Worm (Caenorhabditis elegans): ENCODE measurements around the gene F27E5.8.

Gene F27E5.8

DNA sequence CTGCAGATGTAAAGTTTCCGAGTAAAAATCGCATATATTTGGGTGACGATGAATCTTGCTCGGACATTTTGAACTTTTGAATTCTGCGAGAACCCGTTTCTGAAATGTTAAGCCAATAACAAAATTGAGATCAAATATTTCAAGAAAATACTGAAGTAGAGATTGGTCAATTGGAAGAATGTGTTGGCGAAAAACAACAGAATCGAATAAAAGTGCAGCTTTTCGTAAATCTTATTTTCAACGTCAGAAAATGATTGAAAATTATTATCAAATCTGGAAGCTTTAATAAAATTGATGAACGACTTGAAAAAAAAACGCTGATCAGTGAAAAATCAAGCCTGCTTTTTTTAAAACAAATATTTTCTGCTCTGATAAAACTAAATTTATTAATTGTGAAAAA is at the start of gene F27E5.8:
F27E5.8 (minus strand) TSS at position 101 of the 400 bp plus-strand sequence.
- TF ChIP-seq cog-1 (tag; optimal IDR thresholded peaks at IDR 0.05) (no peak), ztf-29 (GFP tag; IDR thresholded peaks at IDR 0.05) (no peak), ztf-23 (GFP tag; IDR thresholded peaks at IDR 0.05) (no peak), tab-1 (GFP tag; IDR thresholded peaks at IDR 0.05) (no peak), klf-2 (GFP tag; conservative IDR thresholded peaks at IDR 0.05) (no peak), flt-1 (GFP tag; IDR thresholded peaks at IDR 0.05) (no peak), T22C8.4 (GFP tag; IDR thresholded peaks at IDR 0.05) (no peak), ref-1 (GFP tag; conservative IDR thresholded peaks at IDR 0.05) (no peak), med-1 (GFP tag; optimal IDR thresholded peaks at IDR 0.05; ENCODE audit: insufficient read depth) (no peak)

DNA sequence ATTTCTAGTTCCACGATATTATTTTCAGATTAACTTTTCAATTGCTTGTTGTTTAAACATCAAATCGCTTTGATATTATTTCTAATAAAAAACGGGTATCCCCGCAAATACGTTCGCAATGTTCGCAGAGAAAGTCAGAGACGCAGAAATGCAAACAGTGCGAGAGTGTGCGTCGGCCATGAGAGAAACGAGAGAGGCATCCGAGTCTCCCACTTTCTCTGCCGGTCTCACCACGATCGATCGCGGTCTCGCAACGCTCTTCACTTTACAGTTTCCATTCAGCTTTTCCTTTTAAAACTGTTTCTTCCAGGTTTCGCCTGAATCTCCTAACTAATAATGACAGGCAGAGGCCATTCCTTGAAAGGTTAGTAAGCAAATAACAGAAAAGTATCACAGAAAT is 47.0 kb upstream of the F27E5.8 start, which contains the start of gene F33H1.4:
F33H1.4 (plus strand) TSS at position 311 of the 400 bp plus-strand sequence.
- TF ChIP-seq ztf-29 (GFP tag; IDR thresholded peaks at IDR 0.05), result no peak
- peak; percentile 37; the same call in 1 of the 2 replicates for TF ChIP-seq T22C8.4 (GFP tag; IDR thresholded peaks at IDR 0.05)

DNA sequence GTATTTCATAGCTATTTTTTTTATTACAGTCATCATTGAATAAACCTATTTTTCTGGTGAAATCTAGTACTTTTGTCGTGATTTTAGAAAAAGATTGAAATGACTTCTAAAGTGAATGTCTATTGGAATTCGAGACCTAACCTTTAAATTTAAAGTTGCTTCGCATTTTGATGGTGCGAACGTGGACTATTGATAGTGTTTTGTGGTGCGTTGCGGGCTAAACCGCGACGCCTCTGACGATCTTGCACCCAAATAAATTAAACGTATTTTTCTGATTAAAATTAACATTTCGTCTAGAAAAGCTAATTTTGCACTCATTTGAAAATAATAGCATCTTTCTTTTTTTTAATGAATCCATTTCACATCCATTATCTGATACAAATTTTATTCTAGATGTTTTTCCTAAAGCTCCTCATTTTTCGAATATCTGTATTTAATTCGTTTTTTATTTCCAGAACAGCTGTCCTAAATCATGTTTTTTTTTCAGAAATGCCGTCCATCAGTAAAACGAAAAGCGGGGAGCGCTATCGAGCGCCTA is 45.2 kb upstream of the F27E5.8 start, which contains the start of gene wbp-11:
wbp-11 (plus strand) TSS at position 488 of the 538 bp plus-strand sequence.
- TF ChIP-seq ztf-29 (GFP tag; IDR thresholded peaks at IDR 0.05) (no peak), tab-1 (GFP tag; IDR thresholded peaks at IDR 0.05) (no peak), ztf-23 (GFP tag; IDR thresholded peaks at IDR 0.05) (no peak), med-1 (GFP tag; optimal IDR thresholded peaks at IDR 0.05; ENCODE audit: insufficient read depth) (no peak), flt-1 (GFP tag; IDR thresholded peaks at IDR 0.05) (no peak), klf-2 (GFP tag; conservative IDR thresholded peaks at IDR 0.05) (no peak), cog-1 (tag; optimal IDR thresholded peaks at IDR 0.05) (no peak), ref-1 (GFP tag; conservative IDR thresholded peaks at IDR 0.05) (no peak), T22C8.4 (GFP tag; IDR thresholded peaks at IDR 0.05) (no peak)

DNA sequence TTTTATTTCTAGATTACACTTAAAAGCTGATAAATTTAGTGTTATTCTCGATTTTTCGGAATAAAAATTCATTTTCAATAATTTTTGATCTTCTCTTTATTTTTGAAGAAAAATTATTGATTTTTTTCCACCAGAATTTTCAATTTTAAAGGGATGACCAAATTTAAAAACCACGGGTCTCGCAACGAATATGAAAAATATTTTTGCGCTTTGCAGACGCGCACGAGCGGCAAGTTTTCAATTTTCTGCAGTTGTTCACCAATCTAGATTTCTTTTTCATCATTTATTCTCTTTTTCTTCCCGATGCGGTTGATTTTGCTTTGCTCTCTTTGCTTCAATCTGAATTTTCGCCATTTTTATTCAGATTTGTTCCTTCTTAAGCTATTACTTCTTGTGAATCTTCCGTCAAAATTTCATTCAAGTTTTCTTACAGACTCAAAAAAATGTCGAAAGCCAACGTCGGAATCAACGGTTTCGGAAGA is 43.6 kb upstream of the F27E5.8 start, which contains the start of gene gpd-4:
gpd-4 (plus strand) TSS at position 432 of the 482 bp plus-strand sequence.
- 0 out of 2 replicates have a peak, but pooled peaks have one; percentile 17 for TF ChIP-seq T22C8.4 (GFP tag; IDR thresholded peaks at IDR 0.05)
- no peak for TF ChIP-seq ztf-29 (GFP tag; IDR thresholded peaks at IDR 0.05)

DNA sequence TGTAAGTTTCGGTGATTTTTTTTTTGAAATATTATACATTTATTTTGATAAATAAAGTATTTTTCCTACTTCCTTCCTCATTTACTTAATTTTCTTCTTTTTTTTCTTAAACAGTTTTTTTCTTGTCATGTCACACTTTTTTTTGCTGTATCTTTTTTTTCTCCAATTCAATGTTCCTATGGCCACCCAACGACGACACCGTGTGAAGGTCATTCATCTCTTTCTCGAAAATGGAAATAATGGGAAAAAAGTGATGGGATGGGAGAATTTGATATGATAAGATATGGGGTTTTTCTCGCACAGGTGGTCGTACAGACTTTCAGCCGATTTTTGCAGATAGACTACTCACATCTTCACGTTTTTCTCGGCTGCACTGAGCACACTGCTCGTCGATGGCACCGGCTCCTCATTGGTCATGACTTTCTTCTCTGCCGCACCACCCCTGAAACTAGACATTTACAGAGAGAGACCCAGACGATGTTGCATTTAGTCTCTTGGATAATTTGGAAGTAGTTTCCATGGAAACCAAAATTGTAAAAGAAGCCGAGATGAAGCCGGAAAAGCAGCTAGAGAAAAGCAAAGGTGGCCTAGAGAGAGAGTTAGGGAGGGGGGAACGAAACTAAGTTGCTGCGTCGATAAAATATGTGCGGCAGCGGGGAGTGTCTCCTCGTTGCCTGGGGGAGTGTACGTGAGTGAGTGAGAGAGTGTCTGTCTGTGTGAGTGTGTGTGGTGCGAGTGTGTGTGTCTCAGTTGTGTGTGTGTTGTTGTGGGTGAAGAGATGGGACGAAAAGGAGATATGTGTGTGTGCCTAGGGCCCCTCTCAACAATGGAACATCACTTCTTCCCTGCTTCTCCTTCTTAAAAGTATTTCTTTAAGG is 41.9 kb upstream of the F27E5.8 start, which contains the start of gene daf-19:
daf-19 (minus strand) TSS at position 442 of the 878 bp plus-strand sequence.
- peak; percentile 52; the same call in 1 of the 2 replicates for TF ChIP-seq T22C8.4 (GFP tag; IDR thresholded peaks at IDR 0.05)
- 0 out of 2 replicates have a peak, but pooled peaks have one; percentile 21 for TF ChIP-seq klf-2 (GFP tag; conservative IDR thresholded peaks at IDR 0.05)
- TF ChIP-seq tab-1 (GFP tag; IDR thresholded peaks at IDR 0.05), result no peak
- TF ChIP-seq flt-1 (GFP tag; IDR thresholded peaks at IDR 0.05), result peak; percentile 83
- 0 out of 2 replicates have a peak, but pooled peaks have one; percentile 18 for TF ChIP-seq ref-1 (GFP tag; conservative IDR thresholded peaks at IDR 0.05)
- TF ChIP-seq cog-1 (tag; optimal IDR thresholded peaks at IDR 0.05), result peak; percentile 70
- peak; percentile 84 for TF ChIP-seq ztf-23 (GFP tag; IDR thresholded peaks at IDR 0.05)
- no peak for TF ChIP-seq med-1 (GFP tag; optimal IDR thresholded peaks at IDR 0.05; ENCODE audit: insufficient read depth)
- peak; percentile 87 for TF ChIP-seq ztf-29 (GFP tag; IDR thresholded peaks at IDR 0.05)

DNA sequence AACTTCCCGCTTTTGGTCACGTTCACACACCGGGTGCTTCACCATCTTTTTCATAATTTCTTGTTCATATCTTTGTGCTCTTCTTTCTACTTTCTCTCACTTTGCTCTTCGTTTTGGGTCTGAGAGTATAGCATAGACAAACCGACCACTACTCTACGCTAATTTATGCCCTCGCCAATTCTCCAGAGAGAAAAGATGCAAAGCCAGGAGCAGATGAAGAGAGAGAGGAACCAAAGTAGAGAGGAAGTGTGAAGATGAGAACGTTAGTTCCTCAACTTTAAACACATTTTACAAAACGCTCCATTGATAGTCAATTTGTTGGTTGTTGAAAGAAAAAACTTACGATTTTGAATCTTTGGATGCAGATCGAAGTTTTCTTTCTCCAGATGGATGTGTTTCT is 40.4 kb upstream of the F27E5.8 start:
- TF ChIP-seq med-1 (GFP tag; optimal IDR thresholded peaks at IDR 0.05; ENCODE audit: insufficient read depth), result no peak
- no peak for TF ChIP-seq ref-1 (GFP tag; conservative IDR thresholded peaks at IDR 0.05)
- TF ChIP-seq flt-1 (GFP tag; IDR thresholded peaks at IDR 0.05), result no peak
- no peak for TF ChIP-seq ztf-29 (GFP tag; IDR thresholded peaks at IDR 0.05)
- TF ChIP-seq tab-1 (GFP tag; IDR thresholded peaks at IDR 0.05), result no peak
- no peak for TF ChIP-seq cog-1 (tag; optimal IDR thresholded peaks at IDR 0.05)
- no peak for TF ChIP-seq klf-2 (GFP tag; conservative IDR thresholded peaks at IDR 0.05)
- no peak for TF ChIP-seq T22C8.4 (GFP tag; IDR thresholded peaks at IDR 0.05)
- TF ChIP-seq ztf-23 (GFP tag; IDR thresholded peaks at IDR 0.05), result no peak

DNA sequence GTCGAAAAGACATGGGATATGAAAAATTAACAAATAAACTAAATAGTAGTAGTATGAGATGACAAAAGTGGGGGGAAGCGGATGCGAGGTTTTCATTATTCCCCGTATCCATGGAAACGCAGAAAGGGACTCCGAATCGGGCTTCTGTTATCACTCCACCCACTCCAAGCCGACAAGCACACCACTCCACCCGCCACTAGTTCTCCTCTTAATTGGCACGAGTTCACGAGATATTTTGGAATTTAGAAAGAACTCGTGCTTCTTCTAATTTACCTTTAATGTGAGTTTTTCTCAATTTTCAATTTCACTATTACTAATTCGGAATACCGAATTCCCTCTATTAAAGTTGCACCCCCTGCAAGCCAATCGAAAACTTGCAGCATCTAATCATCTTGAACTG is 39.1 kb upstream of the F27E5.8 start:
- no peak for TF ChIP-seq flt-1 (GFP tag; IDR thresholded peaks at IDR 0.05)
- no peak for TF ChIP-seq klf-2 (GFP tag; conservative IDR thresholded peaks at IDR 0.05)
- TF ChIP-seq med-1 (GFP tag; optimal IDR thresholded peaks at IDR 0.05; ENCODE audit: insufficient read depth), result no peak
- no peak for TF ChIP-seq ztf-29 (GFP tag; IDR thresholded peaks at IDR 0.05)
- TF ChIP-seq cog-1 (tag; optimal IDR thresholded peaks at IDR 0.05), result no peak
- TF ChIP-seq tab-1 (GFP tag; IDR thresholded peaks at IDR 0.05), result no peak
- no peak for TF ChIP-seq ztf-23 (GFP tag; IDR thresholded peaks at IDR 0.05)
- no peak for TF ChIP-seq T22C8.4 (GFP tag; IDR thresholded peaks at IDR 0.05)

DNA sequence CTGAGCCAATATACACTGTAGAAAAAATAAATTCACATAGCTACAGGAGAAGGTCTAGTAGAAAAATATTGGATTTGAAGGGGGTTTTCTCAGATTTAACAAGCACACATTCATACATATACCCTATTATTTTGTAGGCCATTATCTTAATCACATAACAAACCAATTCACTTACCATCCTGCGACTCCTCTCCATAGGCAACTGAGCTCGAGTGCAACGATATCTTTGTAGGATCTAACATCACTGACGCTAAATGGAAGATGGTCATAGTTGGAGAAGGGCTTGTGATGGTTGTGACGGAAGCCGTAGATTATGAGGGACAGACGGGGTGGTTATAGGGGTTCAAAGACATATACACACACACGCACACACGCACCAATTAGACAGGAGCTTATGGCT is 36.8 kb upstream of the F27E5.8 start:
- TF ChIP-seq tab-1 (GFP tag; IDR thresholded peaks at IDR 0.05), result no peak
- TF ChIP-seq ztf-23 (GFP tag; IDR thresholded peaks at IDR 0.05), result no peak
- TF ChIP-seq med-1 (GFP tag; optimal IDR thresholded peaks at IDR 0.05; ENCODE audit: insufficient read depth), result no peak
- TF ChIP-seq ref-1 (GFP tag; conservative IDR thresholded peaks at IDR 0.05), result no peak
- TF ChIP-seq flt-1 (GFP tag; IDR thresholded peaks at IDR 0.05), result no peak
- no peak for TF ChIP-seq cog-1 (tag; optimal IDR thresholded peaks at IDR 0.05)
- no peak for TF ChIP-seq klf-2 (GFP tag; conservative IDR thresholded peaks at IDR 0.05)
- TF ChIP-seq T22C8.4 (GFP tag; IDR thresholded peaks at IDR 0.05), result no peak
- TF ChIP-seq ztf-29 (GFP tag; IDR thresholded peaks at IDR 0.05), result no peak

DNA sequence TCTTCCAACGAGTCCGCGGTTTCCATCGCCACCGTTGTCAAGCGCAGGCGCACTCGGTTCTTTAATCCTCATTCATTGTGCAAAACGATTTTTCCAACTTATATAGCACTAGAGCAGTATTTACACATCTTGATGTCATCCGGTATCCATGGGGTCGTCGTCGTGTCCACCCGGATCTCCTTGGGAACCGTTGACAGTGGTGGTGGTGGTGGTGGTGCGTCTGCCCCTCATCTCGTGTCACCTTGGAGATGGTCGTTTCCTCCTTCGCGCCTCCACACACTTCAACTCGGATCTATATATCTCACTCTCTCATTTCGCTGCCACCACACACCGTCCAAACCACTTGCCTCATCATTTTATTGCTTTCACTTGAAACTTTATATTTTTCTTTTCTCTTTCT is 35.5 kb upstream of the F27E5.8 start:
- TF ChIP-seq med-1 (GFP tag; optimal IDR thresholded peaks at IDR 0.05; ENCODE audit: insufficient read depth) (no peak), klf-2 (GFP tag; conservative IDR thresholded peaks at IDR 0.05) (no peak), flt-1 (GFP tag; IDR thresholded peaks at IDR 0.05) (peak; percentile 51; the same call in 1 of the 2 replicates)
